Fruit fly (Drosophila melanogaster): ENCODE data around the gene CG11590.

Gene CG11590

dm6 chrX:14169068-14169642 is 30.8 kb upstream of the CG11590 start, which contains the start of gene CG12480 (continued):
- no peak for TF ChIP-seq Jarid2 (GFP tag; optimal IDR thresholded peaks at IDR 0.05)
- TF ChIP-seq psq (GFP tag; optimal IDR thresholded peaks at IDR 0.05), result no peak
- no peak for TF ChIP-seq oc (tag; optimal IDR thresholded peaks at IDR 0.05)
- no peak for TF ChIP-seq Dref (GFP tag; IDR thresholded peaks at IDR 0.05)
- no peak for TF ChIP-seq CG8359 (GFP tag; optimal IDR thresholded peaks at IDR 0.05; ENCODE audit: borderline replicate concordance)
- TF ChIP-seq CG7963 (GFP tag; IDR thresholded peaks at IDR 0.05; ENCODE audit: partially characterized antibody), result no peak
- TF ChIP-seq tap (tag; optimal IDR thresholded peaks at IDR 0.05), result no peak
- TF ChIP-seq CG10366 (GFP tag; IDR thresholded peaks at IDR 0.05), result peak; percentile 25; the same call in 1 of the 2 replicates
- TF ChIP-seq CG10979 (tag; optimal IDR thresholded peaks at IDR 0.05), result no peak
- TF ChIP-seq row (GFP tag; IDR thresholded peaks at IDR 0.05), result peak; percentile 57
- no peak for TF ChIP-seq CG11398 (GFP tag; optimal IDR thresholded peaks at IDR 0.05)
- no peak for TF ChIP-seq CG13123 (GFP tag; optimal IDR thresholded peaks at IDR 0.05)
- TF ChIP-seq Stat92E (GFP tag; optimal IDR thresholded peaks at IDR 0.05), result no peak
- peak; percentile 32; the same call in 1 of the 2 replicates for TF ChIP-seq MBD-R2 (GFP tag; IDR thresholded peaks at IDR 0.05)
- no peak for TF ChIP-seq CG14860 (GFP tag; IDR thresholded peaks at IDR 0.05; ENCODE audit: partially characterized antibody)
- TF ChIP-seq salm (tag; optimal IDR thresholded peaks at IDR 0.05), result no peak
- peak; percentile 61 for TF ChIP-seq unpg (GFP tag; optimal IDR thresholded peaks at IDR 0.05)
- TF ChIP-seq CG3281 (GFP tag; optimal IDR thresholded peaks at IDR 0.05), result peak; percentile 79
- TF ChIP-seq CG2116 (GFP tag; optimal IDR thresholded peaks at IDR 0.05), result no peak
- TF ChIP-seq CG11085 (GFP tag; IDR thresholded peaks at IDR 0.05), result 0 out of 2 replicates have a peak, but pooled peaks have one; percentile 25
- TF ChIP-seq Dfd (GFP tag; optimal IDR thresholded peaks at IDR 0.05), result no peak
- TF ChIP-seq CG1024 (GFP tag; IDR thresholded peaks at IDR 0.05), result no peak
- TF ChIP-seq CG2712 (tag; optimal IDR thresholded peaks at IDR 0.05), result peak; percentile 22
- TF ChIP-seq gem (tag; optimal IDR thresholded peaks at IDR 0.05), result peak; percentile 61
- TF ChIP-seq CG10431 (GFP tag; optimal IDR thresholded peaks at IDR 0.05), result no peak
- TF ChIP-seq Taf1 (GFP tag; IDR thresholded peaks at IDR 0.05), result peak; percentile 75
- peak; percentile 66; the same call in 1 of the 2 replicates for TF ChIP-seq lmd (GFP tag; IDR thresholded peaks at IDR 0.05)
- TF ChIP-seq knrl (GFP tag; IDR thresholded peaks at IDR 0.05; ENCODE audit: partially characterized antibody), result no peak
- TF ChIP-seq CG4730 (GFP tag; IDR thresholded peaks at IDR 0.05), result no peak
- no peak for TF ChIP-seq CG14965 (GFP tag; optimal IDR thresholded peaks at IDR 0.05; ENCODE audit: borderline replicate concordance)
- TF ChIP-seq CG12155 (GFP tag; optimal IDR thresholded peaks at IDR 0.05), result peak; percentile 53
- peak; percentile 60 for TF ChIP-seq BtbVII (GFP tag; optimal IDR thresholded peaks at IDR 0.05)
- no peak for TF ChIP-seq dati (GFP tag; IDR thresholded peaks at IDR 0.05)
- TF ChIP-seq Med (GFP tag), result peak; percentile 90
- peak; percentile 68 for TF ChIP-seq CG7839 (tag; optimal IDR thresholded peaks at IDR 0.05)
- no peak for TF ChIP-seq bowl (GFP tag; IDR thresholded peaks at IDR 0.05)
- no peak for TF ChIP-seq Opbp (GFP tag; IDR thresholded peaks at IDR 0.05; ENCODE audit: partially characterized antibody)
- TF ChIP-seq Xrp1 (GFP tag; IDR thresholded peaks at IDR 0.05), result peak; percentile 32; the same call in 1 of the 2 replicates
- no peak for TF ChIP-seq Ets97D (GFP tag; optimal IDR thresholded peaks at IDR 0.05)
- TF ChIP-seq nom (GFP tag; optimal IDR thresholded peaks at IDR 0.05), result no peak
- peak; percentile 30 for TF ChIP-seq CG10209 (GFP tag; optimal IDR thresholded peaks at IDR 0.05)
- no peak for TF ChIP-seq CG16779 (GFP tag; IDR thresholded peaks at IDR 0.05)
- TF ChIP-seq ash1 (GFP tag; optimal IDR thresholded peaks at IDR 0.05), result no peak
- no peak for TF ChIP-seq trh (GFP tag; optimal IDR thresholded peaks at IDR 0.05)
- TF ChIP-seq CG5180 (GFP tag; optimal IDR thresholded peaks at IDR 0.05), result no peak
- no peak for TF ChIP-seq CG31388 (GFP tag; optimal IDR thresholded peaks at IDR 0.05)
- no peak for TF ChIP-seq onecut (GFP tag; IDR thresholded peaks at IDR 0.05)
- TF ChIP-seq Nf-YA (GFP tag; IDR thresholded peaks at IDR 0.05), result no peak
- TF ChIP-seq CG7987 (GFP tag; optimal IDR thresholded peaks at IDR 0.05), result no peak
- peak; percentile 35 for TF ChIP-seq CG15011 (GFP tag; optimal IDR thresholded peaks at IDR 0.05)

All from whole organism, embryonic.